Fruit fly (Drosophila melanogaster) whole organism: ENCODE measurements around the gene SPARC.

Experiments used
- pan ChIP-seq: fragments of >200 bp; optimal IDR thresholded peaks from 2 replicates; lab custom pipeline; 2017
- psq ChIP-seq: fragments of >200 bp; optimal IDR thresholded peaks from 2 replicates; lab custom pipeline; 2017

- no peak for TF ChIP-seq psq
- TF ChIP-seq pan (lab: Kevin White, UChicago): no peak
These were observed 9.5 kb upstream of the SPARC start, which contains the start of the genes ro and T48 for dm6 chr3R:26881121-26881895.
